Fruit fly (Drosophila melanogaster) whole organism, embryonic: ENCODE results near the gene CAH9.

Experiments
- Abd-B ChIP-seq: fragments of 200-800 bp; sonication (Bioruptor generic); optimal IDR thresholded peaks from 2 replicates; lab custom pipeline; 2018; ENCODE audit warnings: missing biosample characterization, mild to moderate bottlenecking, missing genetic modification characterization, moderate library complexity
- Atf3 ChIP-seq: fragments of 200-800 bp; sonication (Bioruptor generic); optimal IDR thresholded peaks from 3 replicates; lab custom pipeline; 2016; ENCODE audit warnings: missing biosample characterization, missing genetic modification characterization
- Blimp-1 ChIP-seq: fragments of 200-800 bp; sonication (Bioruptor generic); optimal IDR thresholded peaks from 3 replicates; lab custom pipeline; 2018; ENCODE audit warnings: missing biosample characterization, missing genetic modification characterization, mild to moderate bottlenecking, moderate library complexity, missing genetic modification reagents
- CG10209 ChIP-seq: fragments of 200-800 bp; sonication (Bioruptor generic); optimal IDR thresholded peaks from 3 replicates; lab custom pipeline; 2017; ENCODE audit warnings: missing biosample characterization, mild to moderate bottlenecking, missing genetic modification characterization, missing genetic modification reagents
- CG10431 ChIP-seq: fragments of 200-800 bp; sonication (Bioruptor generic); optimal IDR thresholded peaks from 3 replicates; lab custom pipeline; 2018; ENCODE audit warnings: missing biosample characterization, mild to moderate bottlenecking, missing genetic modification characterization
- CG10543 ChIP-seq: fragments of 200-800 bp; sonication (Bioruptor generic); optimal IDR thresholded peaks from 3 replicates; lab custom pipeline; 2017; ENCODE audit warnings: missing biosample characterization, mild to moderate bottlenecking, missing genetic modification characterization, moderate library complexity
- CG10979 ChIP-seq: fragments of 200-800 bp; sonication (Bioruptor generic); optimal IDR thresholded peaks from 2 replicates; lab custom pipeline; 2018; ENCODE audit warnings: missing biosample characterization, mild to moderate bottlenecking, missing genetic modification characterization, moderate library complexity
- CG12769 ChIP-seq: fragments of 200-800 bp; sonication (Bioruptor generic); optimal IDR thresholded peaks from 2 replicates; lab custom pipeline; 2019; ENCODE audit warnings: missing biosample characterization, mild to moderate bottlenecking, missing genetic modification characterization, moderate library complexity
- CG13296 ChIP-seq: fragments of 200-800 bp; sonication (Bioruptor generic); optimal IDR thresholded peaks from 3 replicates; lab custom pipeline; 2018; ENCODE audit warnings: missing biosample characterization, mild to moderate bottlenecking, missing genetic modification characterization
- CG2712 ChIP-seq: fragments of 200-800 bp; optimal IDR thresholded peaks from 3 replicates; lab custom pipeline; 2019; ENCODE audit warnings: missing biosample characterization, mild to moderate bottlenecking, missing genetic modification characterization, moderate library complexity
- CG4424 ChIP-seq: fragments of 200-800 bp; sonication (Bioruptor generic); optimal IDR thresholded peaks from 3 replicates; lab custom pipeline; 2016; ENCODE audit warnings: missing biosample characterization, missing genetic modification characterization
- CG7839 ChIP-seq: fragments of 200-800 bp; sonication (Bioruptor generic); optimal IDR thresholded peaks from 3 replicates; lab custom pipeline; 2018; ENCODE audit warnings: missing biosample characterization, mild to moderate bottlenecking, missing genetic modification characterization, moderate library complexity
- CG8281 ChIP-seq: fragments of 200-800 bp; sonication (Bioruptor generic); optimal IDR thresholded peaks from 2 replicates; lab custom pipeline; 2018; ENCODE audit warnings: missing biosample characterization, mild to moderate bottlenecking, missing genetic modification characterization, moderate library complexity
- CG8290 ChIP-seq, 3 experiments: fragments of 200-800 bp; sonication (Bioruptor generic); optimal IDR thresholded peaks; 2 replicates each; lab custom pipeline; 2016 to 2019; ENCODE audit warnings: missing biosample characterization in 3 of 3, missing genetic modification characterization in 3 of 3, mild to moderate bottlenecking in 2 of 3, moderate library complexity in 1 of 3
- CkIIα-i1 ChIP-seq: fragments of 200-800 bp; sonication (Bioruptor generic); IDR thresholded peaks from 2 replicates; pipeline ENCODE4 v1.3.6; 2022; ENCODE audit warnings: missing biosample characterization, missing genetic modification characterization
- CrebB ChIP-seq: fragments of 200-800 bp; sonication (Bioruptor generic); optimal IDR thresholded peaks from 3 replicates; lab custom pipeline; 2018; ENCODE audit warnings: missing biosample characterization, mild to moderate bottlenecking, missing genetic modification characterization
- D ChIP-seq, 2 experiments: fragments of 200-800 bp in 1 of 2; fragments of >200 bp in 1 of 2; sonication (Bioruptor generic) in 1 of 2; optimal IDR thresholded peaks; 2 replicates in 1 of 2; 3 replicates in 1 of 2; lab custom pipeline; 2017; ENCODE audit warnings: mild to moderate bottlenecking in 1 of 2, missing biosample characterization in 1 of 2, missing genetic modification characterization in 1 of 2, missing genetic modification reagents in 1 of 2
- D19A ChIP-seq: fragments of 200-800 bp; optimal IDR thresholded peaks from 3 replicates; lab custom pipeline; 2019; ENCODE audit warnings: missing biosample characterization, mild to moderate bottlenecking, missing genetic modification characterization, moderate library complexity
- Drgx ChIP-seq: fragments of 200-800 bp; sonication (Bioruptor generic); IDR thresholded peaks from 2 replicates; pipeline ENCODE4 v1.3.6; 2022; ENCODE audit warnings: missing biosample characterization, missing genetic modification characterization
- GATAe ChIP-seq: fragments of 200-800 bp; sonication (Bioruptor generic); conservative IDR thresholded peaks from 2 replicates; pipeline ENCODE4 v1.3.6; 2022; ENCODE audit warnings: missing biosample characterization, missing genetic modification characterization
- Gsc ChIP-seq: fragments of 200-800 bp; sonication (Bioruptor generic); IDR thresholded peaks from 2 replicates; pipeline ENCODE4 v1.3.6; 2022; ENCODE audit warnings: missing biosample characterization, missing genetic modification characterization
- Opbp ChIP-seq: fragments of 200-800 bp; sonication (Bioruptor generic); IDR thresholded peaks from 3 replicates; pipeline ENCODE4 v1.3.6; 2022; ENCODE audit warnings: missing biosample characterization, missing genetic modification characterization; ENCODE audit not compliant: partially characterized antibody
- Pdp1 ChIP-seq, 2 experiments: fragments of 200-800 bp; sonication (Bioruptor generic); optimal IDR thresholded peaks; 3 replicates each; lab custom pipeline; 2016; ENCODE audit warnings: missing biosample characterization in 2 of 2, missing genetic modification characterization in 2 of 2, mild to moderate bottlenecking in 1 of 2, moderate library complexity in 1 of 2
- Sox100B ChIP-seq: fragments of 200-800 bp; sonication (Bioruptor generic); optimal IDR thresholded peaks from 3 replicates; lab custom pipeline; 2018; ENCODE audit warnings: missing biosample characterization, mild to moderate bottlenecking, missing genetic modification characterization
- Xrp1 ChIP-seq: fragments of 200-800 bp; sonication (Bioruptor generic); IDR thresholded peaks from 2 replicates; pipeline ENCODE4 v1.3.6; 2022; ENCODE audit warnings: missing biosample characterization, missing genetic modification characterization
- abd-A ChIP-seq: fragments of 200-800 bp; sonication (Bioruptor generic); optimal IDR thresholded peaks from 3 replicates; lab custom pipeline; 2019; ENCODE audit warnings: missing biosample characterization, mild to moderate bottlenecking, missing genetic modification characterization, moderate library complexity
- amos ChIP-seq: fragments of 200-800 bp; sonication (Bioruptor generic); IDR thresholded peaks from 2 replicates; pipeline ENCODE4 v1.3.6; 2022; ENCODE audit warnings: missing biosample characterization, missing genetic modification characterization; ENCODE audit not compliant: partially characterized antibody
- chinmo ChIP-seq: fragments of 200-800 bp; sonication (Bioruptor generic); IDR thresholded peaks from 4 replicates; pipeline ENCODE4 v1.3.6; 2022; ENCODE audit warnings: missing biosample characterization, missing genetic modification characterization; ENCODE audit not compliant: partially characterized antibody
- crc ChIP-seq: fragments of 200-800 bp; sonication (Bioruptor generic); optimal IDR thresholded peaks from 2 replicates; lab custom pipeline; 2016; ENCODE audit warnings: missing biosample characterization, missing genetic modification characterization
- croc ChIP-seq: fragments of 200-800 bp; sonication (Bioruptor generic); conservative IDR thresholded peaks from 3 replicates; pipeline ENCODE4 v1.3.6; 2022; ENCODE audit warnings: missing biosample characterization, missing genetic modification characterization
- da ChIP-seq: fragments of 200-800 bp; sonication (Bioruptor generic); optimal IDR thresholded peaks from 2 replicates; lab custom pipeline; 2016; ENCODE audit warnings: missing biosample characterization, missing genetic modification characterization
- dmrt99B ChIP-seq: fragments of 200-800 bp; sonication (Bioruptor generic); optimal IDR thresholded peaks from 2 replicates; lab custom pipeline; 2018; ENCODE audit warnings: missing biosample characterization, mild to moderate bottlenecking, missing genetic modification characterization, moderate library complexity
- eve ChIP-seq, 2 experiments: fragments of >200 bp; optimal IDR thresholded peaks; 2 replicates each; lab custom pipeline; 2017; ENCODE audit warnings: missing biosample characterization in 2 of 2, missing genetic modification characterization in 2 of 2
- exex ChIP-seq: fragments of 200-800 bp; sonication (Bioruptor generic); optimal IDR thresholded peaks from 4 replicates; lab custom pipeline; 2018; ENCODE audit warnings: missing biosample characterization, mild to moderate bottlenecking, missing genetic modification characterization, moderate library complexity
- ftz-f1 ChIP-seq: fragments of 200-800 bp; sonication (Bioruptor generic); optimal IDR thresholded peaks from 2 replicates; lab custom pipeline; 2016; ENCODE audit warnings: missing biosample characterization, missing genetic modification characterization
- hth ChIP-seq: fragments of >200 bp; optimal IDR thresholded peaks from 2 replicates; lab custom pipeline; 2017; ENCODE audit warnings: inconsistent platforms
- jing ChIP-seq: fragments of 200-800 bp; sonication (Bioruptor generic); optimal IDR thresholded peaks from 2 replicates; lab custom pipeline; 2018; ENCODE audit warnings: missing biosample characterization, mild to moderate bottlenecking, missing genetic modification characterization
- kni ChIP-seq: fragments of 200-800 bp; sonication (Bioruptor generic); optimal IDR thresholded peaks from 3 replicates; lab custom pipeline; 2017; ENCODE audit warnings: mild to moderate bottlenecking, missing biosample characterization, missing genetic modification reagents, missing genetic modification characterization
- lmd ChIP-seq: fragments of 200-800 bp; sonication (Bioruptor generic); IDR thresholded peaks from 2 replicates; pipeline ENCODE4 v1.3.6; 2022; ENCODE audit warnings: missing biosample characterization, missing genetic modification characterization
- psq ChIP-seq: fragments of 200-800 bp; sonication (Bioruptor generic); optimal IDR thresholded peaks from 2 replicates; lab custom pipeline; 2017; ENCODE audit warnings: missing biosample characterization, missing genetic modification characterization
- salm ChIP-seq: fragments of 200-800 bp; sonication (Bioruptor generic); optimal IDR thresholded peaks from 2 replicates; lab custom pipeline; 2018; ENCODE audit warnings: missing biosample characterization, mild to moderate bottlenecking, missing genetic modification characterization
- sd ChIP-seq: fragments of 200-800 bp; sonication (Bioruptor generic); optimal IDR thresholded peaks from 3 replicates; lab custom pipeline; 2018; ENCODE audit warnings: missing biosample characterization, mild to moderate bottlenecking, missing genetic modification characterization, moderate library complexity
- sug ChIP-seq: fragments of 200-800 bp; optimal IDR thresholded peaks from 2 replicates; lab custom pipeline; 2019; ENCODE audit warnings: missing biosample characterization, mild to moderate bottlenecking, missing genetic modification characterization, moderate library complexity

CAH9 gene

DNA sequence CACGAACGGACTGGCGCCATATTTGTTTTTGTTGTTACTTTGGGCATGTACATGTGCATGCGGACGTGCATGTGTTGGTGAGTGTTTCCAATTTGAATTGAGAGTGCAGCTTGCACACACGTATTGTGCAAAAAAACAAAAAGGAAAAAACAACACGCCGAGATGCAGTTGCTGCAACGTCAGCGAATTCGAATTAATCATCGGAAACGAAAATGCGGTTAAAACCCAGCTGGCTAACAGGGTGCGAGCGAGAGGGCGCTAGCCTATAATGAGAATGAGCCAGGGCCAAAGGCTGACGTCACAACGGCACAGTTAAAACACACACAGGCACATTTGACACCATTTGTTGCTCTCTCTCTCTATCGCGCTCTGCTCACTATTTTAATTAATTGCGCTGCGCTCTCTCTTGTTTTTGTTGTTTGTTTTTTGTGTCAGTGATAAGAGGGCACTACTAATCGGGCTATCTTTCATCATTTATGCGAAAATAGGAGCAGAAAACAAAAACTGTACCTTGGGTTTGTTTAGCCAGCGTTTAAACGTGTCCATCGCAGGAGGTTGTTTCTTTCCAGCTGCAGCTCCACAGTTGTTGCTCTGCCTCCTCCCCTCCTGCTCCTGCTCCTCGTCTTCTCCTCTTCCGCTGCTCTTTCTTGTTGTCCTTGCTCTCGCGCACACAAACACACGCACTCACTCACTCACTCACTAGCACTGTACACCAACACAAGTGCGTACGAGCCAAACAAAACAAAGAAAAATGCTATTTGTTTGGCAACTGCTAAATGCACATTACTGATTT lies 44.1 kb upstream of the CAH9 start (continued):
- TF ChIP-seq Atf3 (peak; percentile 14), Opbp (GFP tag; lab: Robert Waterston, UW) (no peak), chinmo (GFP tag; lab: Robert Waterston, UW) (no peak), psq (GFP tag; lab: Kevin White, UChicago) (peak; percentile 32)

- no peak for TF ChIP-seq CkIIα-i1 (GFP tag; lab: Robert Waterston, UW)
- no peak for TF ChIP-seq jing (GFP tag; lab: Kevin White, UChicago)
- TF ChIP-seq CG7839 (tag; lab: Kevin White, UChicago): peak; percentile 21
- peak; percentile 11 for TF ChIP-seq Blimp-1 (GFP tag; lab: Kevin White, UChicago)
- TF ChIP-seq D (optimal IDR thresholded peaks at IDR 0.05; lab: Kevin White, UChicago): no peak
- TF ChIP-seq D (GFP tag; optimal IDR thresholded peaks at IDR 0.05; lab: Kevin White, UChicago): peak; percentile 6
- peak; percentile 41 for TF ChIP-seq exex (tag; lab: Kevin White, UChicago)
- TF ChIP-seq amos (GFP tag; lab: Robert Waterston, UW): no peak
- TF ChIP-seq CG10209: no peak
- TF ChIP-seq CG13296 (GFP tag; lab: Kevin White, UChicago): no peak
- TF ChIP-seq CG8281 (tag; lab: Kevin White, UChicago): peak; percentile 91
- TF ChIP-seq Drgx: no peak
- peak in 1 of 2 experiments; percentile 81 for TF ChIP-seq eve (GFP tag; optimal IDR thresholded peaks at IDR 0.05; lab: Kevin White, UChicago)
- peak; percentile 59 for TF ChIP-seq hth (lab: Kevin White, UChicago)
- TF ChIP-seq Atf3: no peak
- TF ChIP-seq CG8290 (GFP tag; optimal IDR thresholded peaks at IDR 0.05; lab: Kevin White, UChicago): no peak
- TF ChIP-seq CG8290 (tag; optimal IDR thresholded peaks at IDR 0.05; lab: Kevin White, UChicago): peak in 1 of 2 experiments; percentile 19
- TF ChIP-seq sug (tag; lab: Kevin White, UChicago): peak; percentile 56
- TF ChIP-seq dmrt99B (tag; lab: Kevin White, UChicago): peak; percentile 32
- no peak for TF ChIP-seq CG4424 (GFP tag; lab: Kevin White, UChicago)
- peak; percentile 57 for TF ChIP-seq D19A
- TF ChIP-seq Abd-B (GFP tag; lab: Kevin White, UChicago): no peak
- TF ChIP-seq CrebB: peak; percentile 18
- TF ChIP-seq CG10431 (GFP tag; lab: Kevin White, UChicago): peak; percentile 73
- peak; percentile 92 for TF ChIP-seq ftz-f1 (GFP tag; lab: Kevin White, UChicago)
- no peak for TF ChIP-seq salm (tag; lab: Kevin White, UChicago)
- TF ChIP-seq Gsc (GFP tag; lab: Robert Waterston, UW): no peak
- peak; percentile 23 for TF ChIP-seq da
- TF ChIP-seq GATAe: no peak
- 0 out of 3 replicates have a peak, but pooled peaks have one; percentile 14 for TF ChIP-seq croc (GFP tag; lab: Robert Waterston, UW)
- TF ChIP-seq Sox100B (GFP tag; lab: Kevin White, UChicago): peak; percentile 1
- TF ChIP-seq Xrp1 (GFP tag; lab: Robert Waterston, UW): no peak
- TF ChIP-seq kni: peak; percentile 8
- TF ChIP-seq crc: no peak
- TF ChIP-seq CG12769 (tag; lab: Kevin White, UChicago): peak; percentile 89
- peak in 1 of 2 experiments; percentile 48 for TF ChIP-seq Pdp1 (GFP tag; optimal IDR thresholded peaks at IDR 0.05; lab: Kevin White, UChicago)
- TF ChIP-seq CG2712 (tag; lab: Kevin White, UChicago): peak; percentile 17
- peak; percentile 56 for TF ChIP-seq sd (tag; lab: Kevin White, UChicago)
- no peak for TF ChIP-seq lmd (GFP tag; lab: Robert Waterston, UW)
- peak; percentile 58 for TF ChIP-seq CG10543
- peak; percentile 90 for TF ChIP-seq abd-A (tag; lab: Kevin White, UChicago)
- TF ChIP-seq CG10979 (tag; lab: Kevin White, UChicago): peak; percentile 18
Observed at dm6 chr3R:27148812-27149769, 43.1 kb upstream of the CAH9 start.
